Worm (Caenorhabditis elegans): ENCODE measurements around the gene smoc-1.

- no peak for TF ChIP-seq him-1 (tag; optimal IDR thresholded peaks at IDR 0.05)
- TF ChIP-seq dao-5 (tag; optimal IDR thresholded peaks at IDR 0.05) = no peak
- TF ChIP-seq W03F9.2 (tag; optimal IDR thresholded peaks at IDR 0.05) = no peak
These were observed 20.4 kb downstream of the smoc-1 start for ce11 chrV:11777846-11778245.

All from whole organism, L4/young adult.